Worm (Caenorhabditis elegans) whole organism, L1 larva: ENCODE measurements around the gene F17A2.16.

Source experiments
- ama-1 ChIP-seq: fragments of 150-350 bp; optimal IDR thresholded peaks from 2 replicates; lab custom pipeline; 2014
- ceh-82 ChIP-seq, 3 experiments: fragments of 150-350 bp in 1 of 3; sonication (generic microtip) in 2 of 3; optimal IDR thresholded peaks; 2 replicates each; lab custom pipeline; 2014 to 2017; ENCODE audit warnings: missing biosample characterization in 3 of 3, missing genetic modification characterization in 3 of 3
- fkh-10 ChIP-seq: sonication (generic microtip); optimal IDR thresholded peaks from 2 replicates; lab custom pipeline; 2017; ENCODE audit warnings: missing biosample characterization, missing genetic modification reagents, missing genetic modification characterization
- hpl-2 ChIP-seq: fragments of 150-350 bp; optimal IDR thresholded peaks from 2 replicates; lab custom pipeline; 2014; ENCODE audit warnings: missing biosample characterization, missing genetic modification reagents, missing genetic modification characterization
- jun-1 ChIP-seq: fragments of 150-350 bp; optimal IDR thresholded peaks from 2 replicates; lab custom pipeline; 2014; ENCODE audit warnings: missing biosample characterization, missing genetic modification reagents, missing genetic modification characterization
- nhr-76 ChIP-seq: sonication (generic microtip); optimal IDR thresholded peaks from 2 replicates; lab custom pipeline; 2017; ENCODE audit warnings: missing biosample characterization, missing genetic modification characterization
- nhr-77 ChIP-seq: fragments of 150-350 bp; optimal IDR thresholded peaks from 2 replicates; lab custom pipeline; 2014; ENCODE audit warnings: missing biosample characterization, missing genetic modification characterization
- skn-1 ChIP-seq: fragments of 150-350 bp; optimal IDR thresholded peaks from 2 replicates; lab custom pipeline; 2014; ENCODE audit warnings: missing biosample characterization, missing genetic modification characterization

ce11 chrX:12356581-12356980, 48.3 kb downstream of the F17A2.16 start, which contains the start of gene nspc-12:
- no peak for TF ChIP-seq ceh-82 (tag; optimal IDR thresholded peaks at IDR 0.05; lab: Kevin White, UChicago)
- no peak for TF ChIP-seq skn-1 (tag; lab: Kevin White, UChicago)
- no peak for TF ChIP-seq hpl-2
- TF ChIP-seq nhr-77: no peak
- TF ChIP-seq ama-1 (lab: Kevin White, UChicago): no peak
- TF ChIP-seq jun-1 (tag; lab: Kevin White, UChicago): no peak
- no peak for TF ChIP-seq fkh-10 (GFP tag; lab: Kevin White, UChicago)
- no peak for TF ChIP-seq nhr-76 (tag; lab: Kevin White, UChicago)
